Fruit fly (Drosophila melanogaster) whole organism, embryonic: Measurements from ENCODE around the gene wdb.

ENCODE experiments used
- Asciz ChIP-seq: fragments of 200-800 bp; sonication (Bioruptor generic); optimal IDR thresholded peaks from 2 replicates; lab custom pipeline; 2017; ENCODE audit warnings: missing biosample characterization, mild to moderate bottlenecking, missing genetic modification characterization, missing genetic modification reagents
- CG10147 ChIP-seq: fragments of 200-800 bp; sonication (Bioruptor generic); optimal IDR thresholded peaks from 2 replicates; lab custom pipeline; 2019; ENCODE audit warnings: missing biosample characterization, mild to moderate bottlenecking, missing genetic modification characterization, moderate library complexity
- CG1024 ChIP-seq: fragments of 200-800 bp; sonication (Bioruptor generic); IDR thresholded peaks from 2 replicates; pipeline ENCODE4 v1.3.6; 2022; ENCODE audit warnings: missing biosample characterization, missing genetic modification characterization
- CG10431 ChIP-seq: fragments of 200-800 bp; sonication (Bioruptor generic); optimal IDR thresholded peaks from 3 replicates; lab custom pipeline; 2018; ENCODE audit warnings: missing biosample characterization, mild to moderate bottlenecking, missing genetic modification characterization
- CG10462 ChIP-seq: fragments of 200-800 bp; sonication (Bioruptor generic); optimal IDR thresholded peaks from 2 replicates; lab custom pipeline; 2016; ENCODE audit warnings: missing biosample characterization, missing genetic modification characterization
- CG13424 ChIP-seq: fragments of 200-800 bp; sonication (Bioruptor generic); optimal IDR thresholded peaks from 2 replicates; lab custom pipeline; 2019; ENCODE audit warnings: missing biosample characterization, mild to moderate bottlenecking, missing genetic modification characterization, moderate library complexity
- CG13894 ChIP-seq: fragments of 200-800 bp; sonication (Bioruptor generic); optimal IDR thresholded peaks from 3 replicates; lab custom pipeline; 2018; ENCODE audit warnings: missing biosample characterization, mild to moderate bottlenecking, missing genetic modification characterization, moderate library complexity
- CG14050 ChIP-seq: fragments of 200-800 bp; sonication (Bioruptor generic); IDR thresholded peaks from 3 replicates; pipeline ENCODE4 v1.3.6; 2022; ENCODE audit warnings: missing biosample characterization, missing genetic modification characterization
- CG1603 ChIP-seq: fragments of 200-800 bp; sonication (Bioruptor generic); optimal IDR thresholded peaks from 2 replicates; lab custom pipeline; 2019; ENCODE audit warnings: missing biosample characterization, mild to moderate bottlenecking, missing genetic modification characterization, moderate library complexity
- CG16779 ChIP-seq: fragments of 200-800 bp; sonication (Bioruptor generic); IDR thresholded peaks from 2 replicates; pipeline ENCODE4 v1.3.6; 2022; ENCODE audit warnings: missing biosample characterization, missing genetic modification characterization
- CG16813 ChIP-seq: fragments of 200-800 bp; sonication (Bioruptor generic); IDR thresholded peaks from 3 replicates; pipeline ENCODE4 v1.3.6; 2022; ENCODE audit warnings: missing biosample characterization, missing genetic modification characterization; ENCODE audit not compliant: partially characterized antibody
- CG2202 ChIP-seq: fragments of 200-800 bp; sonication (Bioruptor generic); optimal IDR thresholded peaks from 2 replicates; lab custom pipeline; 2018; ENCODE audit warnings: missing biosample characterization, mild to moderate bottlenecking, missing genetic modification characterization
- CG33557 ChIP-seq: fragments of 200-800 bp; sonication (Bioruptor generic); optimal IDR thresholded peaks from 2 replicates; lab custom pipeline; 2019; ENCODE audit warnings: missing biosample characterization, mild to moderate bottlenecking, missing genetic modification characterization, moderate library complexity
- CG6654 ChIP-seq: fragments of 200-800 bp; sonication (Bioruptor generic); optimal IDR thresholded peaks from 2 replicates; lab custom pipeline; 2017; ENCODE audit warnings: missing biosample characterization, mild to moderate bottlenecking, missing genetic modification characterization
- CG9437 ChIP-seq: fragments of 200-800 bp; sonication (Bioruptor generic); optimal IDR thresholded peaks from 2 replicates; lab custom pipeline; 2018; ENCODE audit warnings: missing biosample characterization, mild to moderate bottlenecking, missing genetic modification characterization
- CG9932 ChIP-seq: fragments of 200-800 bp; sonication (Bioruptor generic); IDR thresholded peaks from 2 replicates; pipeline ENCODE4 v1.3.6; 2022; ENCODE audit warnings: missing biosample characterization, missing genetic modification characterization
- D19A ChIP-seq: fragments of 200-800 bp; optimal IDR thresholded peaks from 3 replicates; lab custom pipeline; 2019; ENCODE audit warnings: missing biosample characterization, mild to moderate bottlenecking, missing genetic modification characterization, moderate library complexity
- E2f2 ChIP-seq: fragments of 200-800 bp; sonication (Bioruptor generic); IDR thresholded peaks from 2 replicates; pipeline ENCODE4 v1.3.6; 2022; ENCODE audit warnings: missing biosample characterization, missing genetic modification characterization
- Ets65A ChIP-seq: fragments of 200-800 bp; sonication (Bioruptor generic); peaks from one replicate; lab custom pipeline; 2016; ENCODE audit warnings: missing biosample characterization, missing genetic modification characterization
- Fer2 ChIP-seq: fragments of 200-800 bp; sonication (Bioruptor generic); optimal IDR thresholded peaks from 2 replicates; lab custom pipeline; 2018; ENCODE audit warnings: missing biosample characterization, mild to moderate bottlenecking, missing genetic modification characterization, moderate library complexity
- GATAe ChIP-seq: fragments of 200-800 bp; sonication (Bioruptor generic); conservative IDR thresholded peaks from 2 replicates; pipeline ENCODE4 v1.3.6; 2022; ENCODE audit warnings: missing biosample characterization, missing genetic modification characterization
- Gug ChIP-seq: fragments of 200-800 bp; sonication (Bioruptor generic); IDR thresholded peaks from 4 replicates; pipeline ENCODE4 v1.3.6; 2022; ENCODE audit warnings: missing biosample characterization, missing genetic modification characterization
- HLH54F ChIP-seq: fragments of 200-800 bp; sonication (Bioruptor generic); optimal IDR thresholded peaks from 3 replicates; lab custom pipeline; 2016; ENCODE audit warnings: missing biosample characterization, missing genetic modification characterization
- HLHmδ ChIP-seq: fragments of 200-800 bp; sonication (Bioruptor generic); optimal IDR thresholded peaks from 2 replicates; lab custom pipeline; 2018; ENCODE audit warnings: missing biosample characterization, mild to moderate bottlenecking, missing genetic modification characterization, moderate library complexity
- Hr39 ChIP-seq: fragments of >200 bp; optimal IDR thresholded peaks from 2 replicates; lab custom pipeline; 2017
- Sin3A ChIP-seq: fragments of >200 bp; optimal IDR thresholded peaks from 2 replicates; lab custom pipeline; 2018
- Six4 ChIP-seq: fragments of 200-800 bp; sonication (Bioruptor generic); optimal IDR thresholded peaks from 2 replicates; lab custom pipeline; 2016; ENCODE audit warnings: missing biosample characterization, missing genetic modification characterization
- Sry-δ ChIP-seq: fragments of 200-800 bp; sonication (Bioruptor generic); optimal IDR thresholded peaks from 2 replicates; lab custom pipeline; 2016; ENCODE audit warnings: missing biosample characterization, missing genetic modification characterization
- Trl ChIP-seq, 3 experiments: fragments of >200 bp in 2 of 3; fragments of 200-800 bp in 1 of 3; sonication (Bioruptor generic) in 1 of 3; optimal IDR thresholded peaks; 2 replicates in 1 of 3; 3 replicates in 2 of 3; lab custom pipeline; 2016 to 2017; ENCODE audit warnings: missing biosample characterization in 1 of 3, missing genetic modification characterization in 1 of 3
- Xbp1 ChIP-seq: fragments of 200-800 bp; sonication (Bioruptor generic); optimal IDR thresholded peaks from 3 replicates; lab custom pipeline; 2016; ENCODE audit warnings: missing biosample characterization, mild to moderate bottlenecking, missing genetic modification characterization
- Xrp1 ChIP-seq: fragments of 200-800 bp; sonication (Bioruptor generic); IDR thresholded peaks from 2 replicates; pipeline ENCODE4 v1.3.6; 2022; ENCODE audit warnings: missing biosample characterization, missing genetic modification characterization
- amos ChIP-seq: fragments of 200-800 bp; sonication (Bioruptor generic); IDR thresholded peaks from 2 replicates; pipeline ENCODE4 v1.3.6; 2022; ENCODE audit warnings: missing biosample characterization, missing genetic modification characterization; ENCODE audit not compliant: partially characterized antibody
- bcd ChIP-seq: fragments of 200-800 bp; sonication (Bioruptor generic); optimal IDR thresholded peaks from 2 replicates; lab custom pipeline; 2017; ENCODE audit warnings: missing biosample characterization, mild to moderate bottlenecking, missing genetic modification characterization
- bigmax ChIP-seq: fragments of 200-800 bp; sonication (Bioruptor generic); optimal IDR thresholded peaks from 2 replicates; lab custom pipeline; 2018; ENCODE audit warnings: missing biosample characterization, mild to moderate bottlenecking, missing genetic modification characterization
- br ChIP-seq: fragments of >200 bp; optimal IDR thresholded peaks from 2 replicates; lab custom pipeline; 2017
- chn ChIP-seq: fragments of 200-800 bp; sonication (Bioruptor generic); optimal IDR thresholded peaks from 2 replicates; lab custom pipeline; 2016; ENCODE audit warnings: missing biosample characterization, missing genetic modification characterization
- dimm ChIP-seq: fragments of 200-800 bp; sonication (Bioruptor generic); IDR thresholded peaks from 2 replicates; pipeline ENCODE4 v1.3.6; 2022; ENCODE audit warnings: missing biosample characterization, missing genetic modification characterization
- dm ChIP-seq: fragments of 200-800 bp; sonication (Bioruptor generic); optimal IDR thresholded peaks from 3 replicates; lab custom pipeline; 2016; ENCODE audit warnings: missing biosample characterization, missing genetic modification characterization
- dmrt99B ChIP-seq: fragments of 200-800 bp; sonication (Bioruptor generic); optimal IDR thresholded peaks from 2 replicates; lab custom pipeline; 2018; ENCODE audit warnings: missing biosample characterization, mild to moderate bottlenecking, missing genetic modification characterization, moderate library complexity
- esg ChIP-seq: fragments of 200-800 bp; sonication (Bioruptor generic); conservative IDR thresholded peaks from 2 replicates; pipeline ENCODE4 v1.3.6; 2022; ENCODE audit warnings: missing biosample characterization, missing genetic modification characterization
- fru ChIP-seq: fragments of >200 bp; optimal IDR thresholded peaks from 2 replicates; lab custom pipeline; 2017
- fu2 ChIP-seq: fragments of 200-800 bp; sonication (Bioruptor generic); optimal IDR thresholded peaks from 2 replicates; lab custom pipeline; 2016; ENCODE audit warnings: missing biosample characterization, missing genetic modification characterization
- gce ChIP-seq: fragments of 200-800 bp; sonication (Bioruptor generic); IDR thresholded peaks from 3 replicates; pipeline ENCODE4 v1.3.6; 2022; ENCODE audit warnings: missing biosample characterization, missing genetic modification characterization
- gcm2 ChIP-seq: fragments of 200-800 bp; sonication (Bioruptor generic); optimal IDR thresholded peaks from 2 replicates; lab custom pipeline; 2016; ENCODE audit warnings: missing biosample characterization, missing genetic modification characterization
- gsb-n ChIP-seq: fragments of 200-800 bp; sonication (Bioruptor generic); optimal IDR thresholded peaks from 3 replicates; lab custom pipeline; 2018; ENCODE audit warnings: missing biosample characterization, mild to moderate bottlenecking, missing genetic modification characterization
- hth ChIP-seq: fragments of >200 bp; optimal IDR thresholded peaks from 2 replicates; lab custom pipeline; 2017; ENCODE audit warnings: inconsistent platforms
- ind ChIP-seq: fragments of 200-800 bp; sonication (Bioruptor generic); optimal IDR thresholded peaks from 3 replicates; lab custom pipeline; 2016; ENCODE audit warnings: missing biosample characterization, missing genetic modification characterization
- ken ChIP-seq: fragments of 200-800 bp; sonication (Bioruptor generic); IDR thresholded peaks from 3 replicates; pipeline ENCODE4 v1.3.6; 2022; ENCODE audit warnings: missing biosample characterization, missing genetic modification characterization
- org-1 ChIP-seq: fragments of 200-800 bp; sonication (Bioruptor generic); optimal IDR thresholded peaks from 2 replicates; lab custom pipeline; 2017; ENCODE audit warnings: missing biosample characterization, missing genetic modification characterization
- shn ChIP-seq: fragments of 200-800 bp; sonication (Bioruptor generic); optimal IDR thresholded peaks from 3 replicates; lab custom pipeline; 2016; ENCODE audit warnings: missing biosample characterization, missing genetic modification characterization
- so ChIP-seq: fragments of 200-800 bp; sonication (Bioruptor generic); IDR thresholded peaks from 3 replicates; pipeline ENCODE4 v1.3.6; 2022; ENCODE audit warnings: missing biosample characterization, missing genetic modification characterization
- sug ChIP-seq: fragments of 200-800 bp; optimal IDR thresholded peaks from 2 replicates; lab custom pipeline; 2019; ENCODE audit warnings: missing biosample characterization, mild to moderate bottlenecking, missing genetic modification characterization, moderate library complexity
- ttk ChIP-seq: fragments of 200-800 bp; sonication (Bioruptor generic); IDR thresholded peaks from 2 replicates; pipeline ENCODE4 v2.1.2; 2022; ENCODE audit warnings: missing biosample characterization, missing genetic modification characterization
- tup ChIP-seq: fragments of 200-800 bp; sonication (Bioruptor generic); optimal IDR thresholded peaks from 2 replicates; lab custom pipeline; 2016; ENCODE audit warnings: missing biosample characterization, mild to moderate bottlenecking, missing genetic modification characterization, moderate library complexity

Gene wdb

DNA sequence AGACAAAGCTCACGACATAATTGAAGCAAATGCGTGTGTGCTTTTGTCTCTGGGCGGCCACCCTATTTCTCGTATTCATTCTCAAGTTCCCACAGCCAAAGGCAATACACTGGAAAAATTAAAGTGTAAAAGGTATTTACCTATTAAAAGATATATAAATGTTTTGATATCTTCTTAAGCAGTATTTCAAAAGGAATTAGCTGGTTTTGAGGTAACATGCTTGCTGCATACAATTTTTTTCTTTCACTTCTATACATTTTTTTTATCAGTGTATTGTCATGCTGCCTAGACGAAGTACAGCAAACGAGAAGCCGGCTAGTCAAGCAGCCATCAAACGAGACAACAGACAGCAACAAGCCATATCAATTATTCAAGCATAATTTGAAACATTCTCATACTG, 31.8 kb upstream of the wdb start (continued):
- TF ChIP-seq shn (GFP tag; lab: Kevin White, UChicago) (no peak), ind (GFP tag; lab: Kevin White, UChicago) (peak; percentile 21), bcd (GFP tag; lab: Kevin White, UChicago) (peak; percentile 27), fu2 (GFP tag; lab: Kevin White, UChicago) (no peak), Six4 (GFP tag; lab: Kevin White, UChicago) (no peak), HLH54F (no peak), Asciz (GFP tag; lab: Kevin White, UChicago) (peak; percentile 9), HLHmδ (GFP tag; lab: Kevin White, UChicago) (no peak), Xbp1 (GFP tag; lab: Kevin White, UChicago) (no peak), CG10147 (peak; percentile 21), Hr39 (lab: Kevin White, UChicago) (no peak), org-1 (GFP tag; lab: Kevin White, UChicago) (no peak), dm (GFP tag; lab: Kevin White, UChicago) (no peak), so (GFP tag; lab: Robert Waterston, UW) (no peak), Sry-δ (GFP tag; lab: Kevin White, UChicago) (no peak), CG9437 (GFP tag; lab: Kevin White, UChicago) (no peak), tup (GFP tag; lab: Kevin White, UChicago) (no peak), CG1024 (GFP tag; lab: Robert Waterston, UW) (no peak), CG10462 (GFP tag; lab: Kevin White, UChicago) (no peak), esg (GFP tag; lab: Robert Waterston, UW) (peak; percentile 37), CG16813 (no peak), gcm2 (GFP tag; lab: Kevin White, UChicago) (no peak), fru (lab: Kevin White, UChicago) (no peak), amos (GFP tag; lab: Robert Waterston, UW) (no peak), CG9932 (GFP tag; lab: Robert Waterston, UW) (0 out of 2 replicates have a peak, but pooled peaks have one; percentile 37), CG33557 (GFP tag; lab: Kevin White, UChicago) (no peak), br (lab: Kevin White, UChicago) (no peak), Fer2 (no peak), CG6654 (GFP tag; lab: Kevin White, UChicago) (no peak), bigmax (GFP tag; lab: Kevin White, UChicago) (no peak), ttk (GFP tag; lab: Robert Waterston, UW) (no peak), gsb-n (no peak), CG16779 (no peak), Sin3A (no peak), Xrp1 (GFP tag; lab: Robert Waterston, UW) (peak; percentile 16; the same call in 1 of the 2 replicates), dmrt99B (tag; lab: Kevin White, UChicago) (peak; percentile 47), chn (GFP tag; lab: Kevin White, UChicago) (no peak), dimm (GFP tag; lab: Robert Waterston, UW) (peak; percentile 12; the same call in 1 of the 2 replicates), Trl (optimal IDR thresholded peaks at IDR 0.05; lab: Kevin White, UChicago) (no peak), Trl (GFP tag; optimal IDR thresholded peaks at IDR 0.05; lab: Kevin White, UChicago) (no peak), CG1603 (tag; lab: Kevin White, UChicago) (no peak), sug (tag; lab: Kevin White, UChicago) (peak; percentile 15), CG14050 (GFP tag; lab: Robert Waterston, UW) (no peak), CG13894 (tag; lab: Kevin White, UChicago) (peak; percentile 24), ken (GFP tag; lab: Robert Waterston, UW) (no peak), Gug (GFP tag; lab: Robert Waterston, UW) (no peak), E2f2 (no peak), gce (GFP tag; lab: Robert Waterston, UW) (no peak), CG13424 (no peak), GATAe (GFP tag; lab: Robert Waterston, UW) (no peak), CG2202 (tag; lab: Kevin White, UChicago) (no peak), D19A (tag; lab: Kevin White, UChicago) (no peak), CG10431 (GFP tag; lab: Kevin White, UChicago) (no peak), Ets65A (GFP tag; lab: Kevin White, UChicago) (peak; percentile 12), hth (lab: Kevin White, UChicago) (no peak)
